Fruit fly (Drosophila melanogaster) whole organism, pupa: Measurements from ENCODE around the gene CG6000.

ENCODE experiments used
- CG10348 ChIP-seq: fragments of 200-800 bp; sonication (Bioruptor generic); IDR thresholded peaks from 2 replicates; pipeline ENCODE4 v1.3.6; 2022; ENCODE audit warnings: missing biosample characterization, missing genetic modification characterization
- CG12605 ChIP-seq: fragments of 200-800 bp; sonication (Bioruptor generic); IDR thresholded peaks from 2 replicates; pipeline ENCODE4 v1.3.6; 2022; ENCODE audit warnings: missing biosample characterization, missing genetic modification characterization
- CG13204 ChIP-seq: fragments of 200-800 bp; sonication (Bioruptor generic); optimal IDR thresholded peaks from 2 replicates; lab custom pipeline; 2018; ENCODE audit warnings: missing biosample characterization, mild to moderate bottlenecking, missing genetic modification characterization, moderate library complexity
- CG14655 ChIP-seq: fragments of 200-800 bp; sonication (Bioruptor generic); optimal IDR thresholded peaks from 3 replicates; lab custom pipeline; 2017; ENCODE audit warnings: mild to moderate bottlenecking, missing biosample characterization, missing genetic modification reagents, missing genetic modification characterization
- CG15710 ChIP-seq: fragments of 200-800 bp; sonication (Bioruptor generic); optimal IDR thresholded peaks from 2 replicates; lab custom pipeline; 2018; ENCODE audit warnings: missing biosample characterization, mild to moderate bottlenecking, missing genetic modification characterization, moderate library complexity
- CG17806 ChIP-seq: fragments of 200-800 bp; sonication (Bioruptor generic); optimal IDR thresholded peaks from 2 replicates; lab custom pipeline; 2018; ENCODE audit warnings: missing biosample characterization, mild to moderate bottlenecking, missing genetic modification characterization, moderate library complexity
- CG32121 ChIP-seq: fragments of 200-800 bp; sonication (Bioruptor generic); IDR thresholded peaks from 2 replicates; pipeline ENCODE4 v1.3.6; 2022; ENCODE audit warnings: missing biosample characterization, missing genetic modification characterization
- CG34367 ChIP-seq: fragments of 200-800 bp; sonication (Bioruptor generic); optimal IDR thresholded peaks from 2 replicates; lab custom pipeline; 2018; ENCODE audit warnings: missing biosample characterization, mild to moderate bottlenecking, missing genetic modification characterization
- CG4496 ChIP-seq: fragments of 200-800 bp; sonication (Bioruptor generic); IDR thresholded peaks from 3 replicates; pipeline ENCODE4 v1.3.6; 2022; ENCODE audit warnings: missing biosample characterization, missing genetic modification characterization
- CG8159 ChIP-seq: fragments of 200-800 bp; sonication (Bioruptor generic); optimal IDR thresholded peaks from 3 replicates; lab custom pipeline; 2018; ENCODE audit warnings: missing biosample characterization, mild to moderate bottlenecking, missing genetic modification characterization, moderate library complexity
- CG8301 ChIP-seq: fragments of 200-800 bp; sonication (Bioruptor generic); optimal IDR thresholded peaks from 2 replicates; lab custom pipeline; 2018; ENCODE audit warnings: missing biosample characterization, mild to moderate bottlenecking, missing genetic modification characterization
- CG9948 ChIP-seq: fragments of 200-800 bp; sonication (Bioruptor generic); optimal IDR thresholded peaks from 2 replicates; lab custom pipeline; 2018; ENCODE audit warnings: missing biosample characterization, mild to moderate bottlenecking, missing genetic modification characterization, moderate library complexity
- D1 ChIP-seq: fragments of 200-800 bp; sonication (Bioruptor generic); optimal IDR thresholded peaks from 2 replicates; lab custom pipeline; 2018; ENCODE audit warnings: missing biosample characterization, mild to moderate bottlenecking, missing genetic modification characterization, moderate library complexity
- EcR ChIP-seq: fragments of 200-800 bp; sonication (Bioruptor generic); optimal IDR thresholded peaks from 3 replicates; lab custom pipeline; 2019; ENCODE audit warnings: missing biosample characterization, missing genetic modification characterization, mild to moderate bottlenecking, moderate library complexity, missing genetic modification reagents
- Ets98B ChIP-seq: fragments of 200-800 bp; sonication (Bioruptor generic); IDR thresholded peaks from 2 replicates; pipeline ENCODE4 v1.3.6; 2022; ENCODE audit warnings: missing biosample characterization, missing genetic modification characterization
- Pif1A ChIP-seq: fragments of 200-800 bp; sonication (Bioruptor generic); optimal IDR thresholded peaks from 3 replicates; lab custom pipeline; 2016; ENCODE audit warnings: missing biosample characterization, missing genetic modification characterization
- Pif1B ChIP-seq: fragments of 200-800 bp; sonication (Bioruptor generic); optimal IDR thresholded peaks from 3 replicates; lab custom pipeline; 2016; ENCODE audit warnings: missing biosample characterization, missing genetic modification characterization
- Snoo ChIP-seq: fragments of 200-800 bp; sonication (Bioruptor generic); optimal IDR thresholded peaks from 3 replicates; lab custom pipeline; 2017; ENCODE audit warnings: missing biosample characterization, mild to moderate bottlenecking, missing genetic modification characterization, inconsistent platforms
- fd96Ca ChIP-seq: fragments of 200-800 bp; sonication (Bioruptor generic); IDR thresholded peaks from 3 replicates; pipeline ENCODE4 v1.3.6; 2022; ENCODE audit warnings: missing biosample characterization, missing genetic modification characterization
- gl ChIP-seq: fragments of 200-800 bp; sonication (Bioruptor generic); optimal IDR thresholded peaks from 2 replicates; lab custom pipeline; 2018; ENCODE audit warnings: missing biosample characterization, mild to moderate bottlenecking, missing genetic modification characterization
- rn ChIP-seq: fragments of 200-800 bp; sonication (Bioruptor generic); IDR thresholded peaks from 2 replicates; pipeline ENCODE4 v1.3.6; 2022; ENCODE audit warnings: missing biosample characterization, missing genetic modification characterization

CG6000 gene

dm6 chr3R:24058041-24058440 lies 3.9 kb downstream of the CG6000 start, which contains the start of gene SMC1:
TSS of gene SMC1 (plus strand) at chr3R:24058287.
- TF ChIP-seq CG34367 (tag; lab: Kevin White, UChicago) (no peak), fd96Ca (no peak), CG17806 (no peak), Ets98B (GFP tag; lab: Robert Waterston, UW) (no peak), Pif1A (no peak), CG13204 (no peak), Snoo (tag; lab: Kevin White, UChicago) (no peak), CG14655 (GFP tag; lab: Kevin White, UChicago) (no peak), rn (GFP tag; lab: Robert Waterston, UW) (no peak), D1 (tag; lab: Kevin White, UChicago) (no peak), CG4496 (GFP tag; lab: Robert Waterston, UW) (no peak), CG8301 (tag; lab: Kevin White, UChicago) (no peak), EcR (GFP tag; lab: Kevin White, UChicago) (no peak), CG9948 (tag; lab: Kevin White, UChicago) (no peak), CG15710 (tag; lab: Kevin White, UChicago) (no peak), CG8159 (no peak), CG10348 (GFP tag; lab: Robert Waterston, UW) (no peak), Pif1B (no peak), CG32121 (no peak)

dm6 chr3R:24065718-24066117 lies 11.5 kb downstream of the CG6000 start:
- TF ChIP-seq CG8159 (no peak), D1 (tag; lab: Kevin White, UChicago) (no peak), CG17806 (no peak), rn (GFP tag; lab: Robert Waterston, UW) (no peak), Ets98B (GFP tag; lab: Robert Waterston, UW) (no peak), CG14655 (GFP tag; lab: Kevin White, UChicago) (no peak)

- no peak for TF ChIP-seq CG8159
- TF ChIP-seq CG4496 (GFP tag; lab: Robert Waterston, UW) = no peak
- TF ChIP-seq CG9948 (tag; lab: Kevin White, UChicago) = no peak
- no peak for TF ChIP-seq gl (tag; lab: Kevin White, UChicago)
- no peak for TF ChIP-seq CG13204
- no peak for TF ChIP-seq CG15710 (tag; lab: Kevin White, UChicago)
- TF ChIP-seq D1 (tag; lab: Kevin White, UChicago) = no peak
- no peak for TF ChIP-seq Ets98B (GFP tag; lab: Robert Waterston, UW)
- no peak for TF ChIP-seq Pif1B
- no peak for TF ChIP-seq CG10348 (GFP tag; lab: Robert Waterston, UW)
- no peak for TF ChIP-seq CG14655 (GFP tag; lab: Kevin White, UChicago)
- no peak for TF ChIP-seq rn (GFP tag; lab: Robert Waterston, UW)
- TF ChIP-seq Snoo (tag; lab: Kevin White, UChicago) = no peak
- TF ChIP-seq CG12605 (GFP tag; lab: Robert Waterston, UW) = no peak
- no peak for TF ChIP-seq CG34367 (tag; lab: Kevin White, UChicago)
- no peak for TF ChIP-seq CG17806
- TF ChIP-seq EcR (GFP tag; lab: Kevin White, UChicago) = no peak
- TF ChIP-seq CG32121 = no peak
- no peak for TF ChIP-seq fd96Ca
Measured at dm6 chr3R:24068830-24069229, 14.6 kb downstream of the CG6000 start.

- no peak for TF ChIP-seq Ets98B (GFP tag; lab: Robert Waterston, UW)
- TF ChIP-seq EcR (GFP tag; lab: Kevin White, UChicago) = no peak
- no peak for TF ChIP-seq CG8301 (tag; lab: Kevin White, UChicago)
- TF ChIP-seq CG15710 (tag; lab: Kevin White, UChicago) = no peak
- TF ChIP-seq CG17806 = no peak
- no peak for TF ChIP-seq CG12605 (GFP tag; lab: Robert Waterston, UW)
- TF ChIP-seq CG34367 (tag; lab: Kevin White, UChicago) = no peak
Measured at dm6 chr3R:24069965-24070364, 15.8 kb downstream of the CG6000 start.

- TF ChIP-seq CG14655 (GFP tag; lab: Kevin White, UChicago) (peak; percentile 36), Snoo (tag; lab: Kevin White, UChicago) (no peak), CG8159 (peak; percentile 56), CG34367 (tag; lab: Kevin White, UChicago) (no peak), rn (GFP tag; lab: Robert Waterston, UW) (no peak), Ets98B (GFP tag; lab: Robert Waterston, UW) (no peak), gl (tag; lab: Kevin White, UChicago) (no peak), Pif1A (peak; percentile 28), Pif1B (no peak), CG9948 (tag; lab: Kevin White, UChicago) (peak; percentile 33), CG15710 (tag; lab: Kevin White, UChicago) (peak; percentile 26), fd96Ca (no peak), EcR (GFP tag; lab: Kevin White, UChicago) (no peak), CG4496 (GFP tag; lab: Robert Waterston, UW) (no peak), CG32121 (no peak), CG10348 (GFP tag; lab: Robert Waterston, UW) (no peak), CG13204 (no peak), CG12605 (GFP tag; lab: Robert Waterston, UW) (no peak), CG17806 (peak; percentile 32), CG8301 (tag; lab: Kevin White, UChicago) (no peak), D1 (tag; lab: Kevin White, UChicago) (no peak)
Measured at dm6 chr3R:24073703-24074102, 19.5 kb downstream of the CG6000 start.

dm6 chr3R:24079110-24079509 lies 24.9 kb downstream of the CG6000 start:
- peak; percentile 11 for TF ChIP-seq CG34367 (tag; lab: Kevin White, UChicago)
- peak; percentile 4 for TF ChIP-seq CG14655 (GFP tag; lab: Kevin White, UChicago)
- no peak for TF ChIP-seq CG15710 (tag; lab: Kevin White, UChicago)
- TF ChIP-seq CG4496 (GFP tag; lab: Robert Waterston, UW) = peak; percentile 56; the same call in 1 of the 3 replicates
- TF ChIP-seq CG12605 (GFP tag; lab: Robert Waterston, UW) = peak; percentile 31; the same call in 1 of the 2 replicates
- TF ChIP-seq CG8159 = peak; percentile 13
- no peak for TF ChIP-seq CG32121
- TF ChIP-seq D1 (tag; lab: Kevin White, UChicago) = no peak
- peak; percentile 22 for TF ChIP-seq Pif1A
- TF ChIP-seq fd96Ca = no peak
- no peak for TF ChIP-seq CG17806
- no peak for TF ChIP-seq Snoo (tag; lab: Kevin White, UChicago)
- no peak for TF ChIP-seq EcR (GFP tag; lab: Kevin White, UChicago)
- TF ChIP-seq CG8301 (tag; lab: Kevin White, UChicago) = peak; percentile 23
